Fruit fly (Drosophila melanogaster) whole organism: Measurements from ENCODE around the gene CG13040.

ENCODE experiments used
- CG8478 ChIP-seq: fragments of >200 bp; optimal IDR thresholded peaks from 2 replicates; lab custom pipeline; 2018; ENCODE audit warnings: inconsistent platforms
- EcR ChIP-seq, 2 experiments: fragments of >200 bp; optimal IDR thresholded peaks; 2 replicates each; lab custom pipeline; 2017; ENCODE audit warnings: missing biosample characterization in 2 of 2, missing genetic modification characterization in 2 of 2, missing genetic modification reagents in 2 of 2
- pan ChIP-seq: fragments of >200 bp; optimal IDR thresholded peaks from 2 replicates; lab custom pipeline; 2017
- psq ChIP-seq: fragments of >200 bp; optimal IDR thresholded peaks from 2 replicates; lab custom pipeline; 2017
- usp ChIP-seq: fragments of >200 bp; optimal IDR thresholded peaks from 2 replicates; lab custom pipeline; 2017; ENCODE audit warnings: missing biosample characterization, missing genetic modification characterization, mixed read lengths

DNA sequence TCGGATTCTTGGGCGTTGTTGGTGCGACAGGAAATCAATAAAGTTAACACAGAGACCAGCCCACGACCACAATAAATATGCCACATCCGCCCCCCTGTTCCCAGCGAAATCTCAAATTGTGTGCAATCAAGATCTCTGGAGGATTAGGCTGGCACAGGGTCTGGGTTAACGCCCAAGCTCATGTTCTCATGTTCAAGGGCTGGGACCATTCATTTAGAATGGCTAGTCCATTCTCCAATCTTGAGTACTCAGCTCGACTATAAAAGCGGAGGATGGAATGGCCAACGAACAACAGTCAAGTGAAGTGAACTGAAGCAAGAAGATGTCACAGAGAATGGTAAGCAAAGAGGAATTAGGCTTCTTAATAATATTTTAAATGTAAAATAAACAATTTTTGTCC is 6.5 kb upstream of the CG13040 start, which contains the start of gene CG13056:
- TF ChIP-seq psq (lab: Kevin White, UChicago) = no peak
- no peak for TF ChIP-seq EcR (GFP tag; optimal IDR thresholded peaks at IDR 0.05; lab: Kevin White, UChicago)
- no peak for TF ChIP-seq pan (lab: Kevin White, UChicago)
- no peak for TF ChIP-seq usp
- TF ChIP-seq CG8478 (lab: Kevin White, UChicago) = no peak
